Worm (Caenorhabditis elegans): ENCODE measurements around the gene T13G4.7.

T13G4.7 gene

ce11 chrX:1206029-1206428 is at the start of gene T13G4.7:
Gene T13G4.7 (minus strand): TSS chrX:1206129.
- no peak for TF ChIP-seq ceh-82 (tag; optimal IDR thresholded peaks at IDR 0.05)
- TF ChIP-seq F13H6.1 (tag; optimal IDR thresholded peaks at IDR 0.05), result no peak
- no peak for TF ChIP-seq snpc-4 (tag; optimal IDR thresholded peaks at IDR 0.05)
- TF ChIP-seq lin-39 (tag; optimal IDR thresholded peaks at IDR 0.05), result no peak

- TF ChIP-seq aly-2 (tag; optimal IDR thresholded peaks at IDR 0.05), result no peak
- no peak for TF ChIP-seq lsy-2 (tag; optimal IDR thresholded peaks at IDR 0.05)
- no peak for TF ChIP-seq ceh-16 (tag; optimal IDR thresholded peaks at IDR 0.05)
- no peak for TF ChIP-seq lin-39 (tag; optimal IDR thresholded peaks at IDR 0.05)
- TF ChIP-seq nhr-11 (tag; optimal IDR thresholded peaks at IDR 0.05), result no peak
- TF ChIP-seq ztf-4 (tag; optimal IDR thresholded peaks at IDR 0.05), result no peak
- TF ChIP-seq ztf-11 (tag; optimal IDR thresholded peaks at IDR 0.05), result no peak
- TF ChIP-seq unc-55 (GFP tag; optimal IDR thresholded peaks at IDR 0.05), result no peak
- no peak for TF ChIP-seq nhr-21 (tag; optimal IDR thresholded peaks at IDR 0.05)
Measured at ce11 chrX:1255547-1255946, 49.6 kb upstream of the T13G4.7 start, which contains the start of gene npr-11. Gene npr-11 (minus strand): TSS chrX:1255647.

ce11 chrX:1249738-1250137 is 43.8 kb upstream of the T13G4.7 start, which contains the start of gene C25G6.4:
Gene C25G6.4 (minus strand): TSS chrX:1249838.
- no peak for TF ChIP-seq ama-1 (optimal IDR thresholded peaks at IDR 0.05)
- no peak for TF ChIP-seq mbf-1 (tag; optimal IDR thresholded peaks at IDR 0.05)
- no peak for TF ChIP-seq lin-13 (GFP tag; optimal IDR thresholded peaks at IDR 0.05)

ce11 chrX:1245717-1246116 is 39.8 kb upstream of the T13G4.7 start, which contains the start of gene tsp-9:
Gene tsp-9 (plus strand): TSS chrX:1246017.
- peak; percentile 11 for TF ChIP-seq fos-1 (tag; optimal IDR thresholded peaks at IDR 0.05)
- TF ChIP-seq gmeb-1 (tag; optimal IDR thresholded peaks at IDR 0.05), result no peak

ce11 chrX:1244235-1244634 is 38.3 kb upstream of the T13G4.7 start:
- TF ChIP-seq ztf-4 (tag; optimal IDR thresholded peaks at IDR 0.05), result no peak
- TF ChIP-seq fos-1 (tag; optimal IDR thresholded peaks at IDR 0.05), result peak; percentile 15

ce11 chrX:1242763-1243162 is 36.8 kb upstream of the T13G4.7 start:
- TF ChIP-seq mbf-1 (tag; optimal IDR thresholded peaks at IDR 0.05) (no peak), egl-27 (tag; optimal IDR thresholded peaks at IDR 0.05) (no peak), mdl-1 (tag; optimal IDR thresholded peaks at IDR 0.05) (no peak)

- TF ChIP-seq peb-1 (tag; optimal IDR thresholded peaks at IDR 0.05), result no peak
Measured at ce11 chrX:1238803-1239202, 32.9 kb upstream of the T13G4.7 start, which contains the start of gene C25G6.3. Gene C25G6.3 (minus strand): TSS chrX:1238903.

ce11 chrX:1232074-1232473 is 26.1 kb upstream of the T13G4.7 start:
- no peak for TF ChIP-seq sem-4 (tag; optimal IDR thresholded peaks at IDR 0.05)
- no peak for TF ChIP-seq nhr-77 (tag; optimal IDR thresholded peaks at IDR 0.05)
- no peak for TF ChIP-seq ztf-1 (GFP tag; conservative IDR thresholded peaks at IDR 0.05)
- TF ChIP-seq elt-1 (tag; optimal IDR thresholded peaks at IDR 0.05), result no peak
- no peak for TF ChIP-seq lin-39 (tag; optimal IDR thresholded peaks at IDR 0.05)
- TF ChIP-seq nhr-237 (tag; optimal IDR thresholded peaks at IDR 0.05), result no peak
- no peak for TF ChIP-seq blmp-1 (tag; optimal IDR thresholded peaks at IDR 0.05; ENCODE audit: insufficient read depth)
- no peak for TF ChIP-seq sma-9 (GFP tag; optimal IDR thresholded peaks at IDR 0.05)
- TF ChIP-seq sma-9 (tag; optimal IDR thresholded peaks at IDR 0.05), result no peak
- no peak for TF ChIP-seq nhr-11 (tag; optimal IDR thresholded peaks at IDR 0.05)
- no peak for TF ChIP-seq nhr-129 (tag; optimal IDR thresholded peaks at IDR 0.05)
- TF ChIP-seq mbf-1 (tag; optimal IDR thresholded peaks at IDR 0.05), result no peak
- TF ChIP-seq gmeb-1 (tag; optimal IDR thresholded peaks at IDR 0.05), result no peak
- no peak for TF ChIP-seq alr-1 (tag; optimal IDR thresholded peaks at IDR 0.05)
- TF ChIP-seq sma-3 (GFP tag; optimal IDR thresholded peaks at IDR 0.05), result no peak
- TF ChIP-seq lsy-2 (tag; optimal IDR thresholded peaks at IDR 0.05), result no peak
- no peak for TF ChIP-seq ztf-4 (tag; optimal IDR thresholded peaks at IDR 0.05)
- no peak for TF ChIP-seq C34F6.9 (tag; optimal IDR thresholded peaks at IDR 0.05)
- TF ChIP-seq unc-55 (GFP tag; optimal IDR thresholded peaks at IDR 0.05), result no peak
- TF ChIP-seq nhr-6 (tag; optimal IDR thresholded peaks at IDR 0.05), result no peak
- TF ChIP-seq ceh-16 (tag; optimal IDR thresholded peaks at IDR 0.05), result no peak
